Worm (Caenorhabditis elegans): ENCODE measurements around the gene K01A12.4.

DNA sequence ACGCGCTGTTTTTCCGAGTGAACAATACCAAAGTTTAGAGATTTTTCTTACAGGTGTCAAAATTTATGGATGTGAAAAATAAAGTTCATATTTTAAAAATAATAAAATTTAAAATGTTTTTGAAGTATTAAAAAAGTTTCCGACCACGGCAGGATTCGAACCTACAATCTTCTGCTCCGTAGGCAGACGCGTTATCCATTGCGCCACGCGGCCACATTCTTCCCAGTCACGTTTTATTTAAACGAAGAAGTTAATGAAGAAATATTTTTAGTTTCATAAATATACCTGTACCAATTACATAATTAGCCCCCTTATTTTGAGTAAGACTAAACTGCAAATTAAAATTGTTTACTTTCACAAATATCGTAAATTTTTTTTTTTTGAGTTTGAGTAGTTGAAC lies 29.9 kb downstream of the K01A12.4 start:
- TF ChIP-seq ref-2 (tag; optimal IDR thresholded peaks at IDR 0.05) = no peak
- no peak for TF ChIP-seq dmd-4 (tag; optimal IDR thresholded peaks at IDR 0.05; ENCODE audit: borderline replicate concordance)
- TF ChIP-seq ceh-6 (GFP tag; optimal IDR thresholded peaks at IDR 0.05) = no peak
- no peak for TF ChIP-seq nhr-11 (tag; optimal IDR thresholded peaks at IDR 0.05)
- no peak for TF ChIP-seq ama-1 (optimal IDR thresholded peaks at IDR 0.05)
- no peak for TF ChIP-seq pha-2 (tag; optimal IDR thresholded peaks at IDR 0.05)
- TF ChIP-seq unc-55 (GFP tag; optimal IDR thresholded peaks at IDR 0.05) = no peak
- TF ChIP-seq ceh-9 (tag; optimal IDR thresholded peaks at IDR 0.05) = no peak
- no peak for TF ChIP-seq fax-1 (tag; optimal IDR thresholded peaks at IDR 0.05)
